Worm (Caenorhabditis elegans): ENCODE data around the gene W10G11.19.

W10G11.19 gene

ce11 chrII:3581752-3582151, 31.3 kb downstream of the W10G11.19 start, which contains the start of gene srh-59:
srh-59 (plus strand) TSS chrII:3582052.
- TF ChIP-seq unc-62 (GFP tag; optimal IDR thresholded peaks at IDR 0.05): no peak

ce11 chrII:3583402-3583801, 33.0 kb downstream of the W10G11.19 start, which contains the start of gene srh-60:
srh-60 (plus strand) TSS chrII:3583702.
- no peak for TF ChIP-seq unc-62 (GFP tag; optimal IDR thresholded peaks at IDR 0.05)

ce11 chrII:3595339-3595738, 44.9 kb downstream of the W10G11.19 start, which contains the start of gene Y49F6A.12:
Y49F6A.12 (plus strand) TSS chrII:3595639.
- no peak for TF ChIP-seq unc-62 (GFP tag; optimal IDR thresholded peaks at IDR 0.05)

- no peak for TF ChIP-seq unc-62 (GFP tag; optimal IDR thresholded peaks at IDR 0.05)
Measured at ce11 chrII:3598721-3599120, 48.3 kb downstream of the W10G11.19 start, which contains the start of gene Y49F6A.11. Y49F6A.11 (minus strand) TSS chrII:3598821.
